Fruit fly (Drosophila melanogaster) whole organism, embryonic: ENCODE data around the gene Tcs6.

Experiments used
- ATbp ChIP-seq: fragments of 200-800 bp; sonication (Bioruptor generic); optimal IDR thresholded peaks from 2 replicates; lab custom pipeline; 2017; ENCODE audit warnings: missing biosample characterization, mild to moderate bottlenecking, missing genetic modification characterization, missing genetic modification reagents
- Abd-B ChIP-seq: fragments of 200-800 bp; sonication (Bioruptor generic); optimal IDR thresholded peaks from 2 replicates; lab custom pipeline; 2018; ENCODE audit warnings: missing biosample characterization, mild to moderate bottlenecking, missing genetic modification characterization, moderate library complexity
- CG10209 ChIP-seq: fragments of 200-800 bp; sonication (Bioruptor generic); optimal IDR thresholded peaks from 3 replicates; lab custom pipeline; 2017; ENCODE audit warnings: missing biosample characterization, mild to moderate bottlenecking, missing genetic modification characterization, missing genetic modification reagents
- CG11456 ChIP-seq: fragments of 200-800 bp; sonication (Bioruptor generic); IDR thresholded peaks from 3 replicates; pipeline ENCODE4 v1.3.6; 2022; ENCODE audit warnings: missing biosample characterization, missing genetic modification characterization
- CG12299 ChIP-seq: fragments of 200-800 bp; sonication (Bioruptor generic); optimal IDR thresholded peaks from 2 replicates; lab custom pipeline; 2018; ENCODE audit warnings: missing biosample characterization, mild to moderate bottlenecking, missing genetic modification characterization
- CG13894 ChIP-seq: fragments of 200-800 bp; sonication (Bioruptor generic); optimal IDR thresholded peaks from 3 replicates; lab custom pipeline; 2018; ENCODE audit warnings: missing biosample characterization, mild to moderate bottlenecking, missing genetic modification characterization, moderate library complexity
- CG16815 ChIP-seq: fragments of 200-800 bp; sonication (Bioruptor generic); optimal IDR thresholded peaks from 3 replicates; lab custom pipeline; 2017; ENCODE audit warnings: missing biosample characterization, mild to moderate bottlenecking, missing genetic modification characterization
- CG17802 ChIP-seq: fragments of 200-800 bp; sonication (Bioruptor generic); optimal IDR thresholded peaks from 2 replicates; lab custom pipeline; 2018; ENCODE audit warnings: missing biosample characterization, mild to moderate bottlenecking, missing genetic modification characterization, moderate library complexity
- CG17829 ChIP-seq: fragments of 200-800 bp; optimal IDR thresholded peaks from 2 replicates; lab custom pipeline; 2019; ENCODE audit warnings: missing biosample characterization, mild to moderate bottlenecking, missing genetic modification characterization, moderate library complexity
- CG18476 ChIP-seq: fragments of 200-800 bp; sonication (Bioruptor generic); optimal IDR thresholded peaks from 2 replicates; lab custom pipeline; 2016; ENCODE audit warnings: missing biosample characterization, mild to moderate bottlenecking, missing genetic modification characterization
- CG31365 ChIP-seq: fragments of 200-800 bp; sonication (Bioruptor generic); optimal IDR thresholded peaks from 2 replicates; lab custom pipeline; 2018; ENCODE audit warnings: missing biosample characterization, mild to moderate bottlenecking, missing genetic modification characterization
- CG4328 ChIP-seq: fragments of 200-800 bp; sonication (Bioruptor generic); optimal IDR thresholded peaks from 3 replicates; lab custom pipeline; 2017; ENCODE audit warnings: missing biosample characterization, missing genetic modification reagents, missing genetic modification characterization
- CG6175 ChIP-seq: fragments of 200-800 bp; sonication (Bioruptor generic); IDR thresholded peaks from 3 replicates; pipeline ENCODE4 v1.3.6; 2022; ENCODE audit warnings: missing biosample characterization, missing genetic modification characterization
- CG7271 ChIP-seq: fragments of 200-800 bp; sonication (Bioruptor generic); optimal IDR thresholded peaks from 2 replicates; lab custom pipeline; 2018; ENCODE audit warnings: missing biosample characterization, mild to moderate bottlenecking, missing genetic modification characterization, moderate library complexity
- CG8290 ChIP-seq, 3 experiments: fragments of 200-800 bp; sonication (Bioruptor generic); optimal IDR thresholded peaks; 2 replicates each; lab custom pipeline; 2016 to 2019; ENCODE audit warnings: missing biosample characterization in 3 of 3, missing genetic modification characterization in 3 of 3, mild to moderate bottlenecking in 2 of 3, moderate library complexity in 1 of 3
- CG8478 ChIP-seq: fragments of >200 bp; optimal IDR thresholded peaks from 2 replicates; lab custom pipeline; 2018
- CG9797 ChIP-seq: fragments of 200-800 bp; sonication (Bioruptor generic); optimal IDR thresholded peaks from 3 replicates; lab custom pipeline; 2018; ENCODE audit warnings: missing biosample characterization, mild to moderate bottlenecking, missing genetic modification characterization
- CrebB ChIP-seq: fragments of 200-800 bp; sonication (Bioruptor generic); optimal IDR thresholded peaks from 3 replicates; lab custom pipeline; 2018; ENCODE audit warnings: missing biosample characterization, mild to moderate bottlenecking, missing genetic modification characterization
- E2f1 ChIP-seq: fragments of 200-800 bp; sonication (Bioruptor generic); IDR thresholded peaks from 2 replicates; pipeline ENCODE4 v1.3.6; 2022; ENCODE audit warnings: missing biosample characterization, missing genetic modification characterization
- Fer3 ChIP-seq: fragments of 200-800 bp; sonication (Bioruptor generic); optimal IDR thresholded peaks from 2 replicates; lab custom pipeline; 2018; ENCODE audit warnings: missing biosample characterization, mild to moderate bottlenecking, missing genetic modification characterization, moderate library complexity
- H15 ChIP-seq: fragments of 200-800 bp; sonication (Bioruptor generic); IDR thresholded peaks from 3 replicates; pipeline ENCODE4 v1.3.6; 2022; ENCODE audit warnings: missing biosample characterization, missing genetic modification characterization
- HLH54F ChIP-seq: fragments of 200-800 bp; sonication (Bioruptor generic); optimal IDR thresholded peaks from 3 replicates; lab custom pipeline; 2016; ENCODE audit warnings: missing biosample characterization, missing genetic modification characterization
- NC2β ChIP-seq: fragments of 200-800 bp; sonication (Bioruptor generic); optimal IDR thresholded peaks from 2 replicates; lab custom pipeline; 2016; ENCODE audit warnings: missing biosample characterization, missing genetic modification characterization
- Oli ChIP-seq: fragments of 200-800 bp; sonication (Bioruptor generic); optimal IDR thresholded peaks from 2 replicates; lab custom pipeline; 2018; ENCODE audit warnings: missing biosample characterization, mild to moderate bottlenecking, missing genetic modification characterization, moderate library complexity
- Side ChIP-seq: fragments of 200-800 bp; sonication (Bioruptor generic); optimal IDR thresholded peaks from 2 replicates; lab custom pipeline; 2016; ENCODE audit warnings: missing biosample characterization, missing genetic modification characterization
- Ssrp ChIP-seq: fragments of 200-800 bp; sonication (Bioruptor generic); optimal IDR thresholded peaks from 2 replicates; lab custom pipeline; 2018; ENCODE audit warnings: missing biosample characterization, mild to moderate bottlenecking, missing genetic modification characterization, moderate library complexity
- Stat92E ChIP-seq, 3 experiments: fragments of >200 bp in 2 of 3; fragments of 200-800 bp in 1 of 3; sonication (Bioruptor generic) in 1 of 3; optimal IDR thresholded peaks; 2 replicates each; lab custom pipeline; 2017 to 2019; ENCODE audit warnings: missing biosample characterization in 3 of 3, missing genetic modification characterization in 3 of 3, mild to moderate bottlenecking in 1 of 3, moderate library complexity in 1 of 3
- bbx ChIP-seq: fragments of 200-800 bp; sonication (Bioruptor generic); IDR thresholded peaks from 2 replicates; pipeline ENCODE4 v1.3.6; 2022; ENCODE audit warnings: missing biosample characterization, missing genetic modification characterization; ENCODE audit not compliant: partially characterized antibody
- btn ChIP-seq: fragments of 200-800 bp; sonication (Bioruptor generic); optimal IDR thresholded peaks from 2 replicates; lab custom pipeline; 2016; ENCODE audit warnings: missing biosample characterization, missing genetic modification characterization
- cato ChIP-seq: fragments of 200-800 bp; sonication (Bioruptor generic); optimal IDR thresholded peaks from 2 replicates; lab custom pipeline; 2016; ENCODE audit warnings: missing biosample characterization, missing genetic modification characterization, borderline replicate concordance
- ewg ChIP-seq: fragments of 200-800 bp; sonication (Bioruptor generic); optimal IDR thresholded peaks from 3 replicates; lab custom pipeline; 2017; ENCODE audit warnings: mild to moderate bottlenecking, missing biosample characterization, missing genetic modification reagents, missing genetic modification characterization
- h ChIP-seq: fragments of >200 bp; optimal IDR thresholded peaks from 2 replicates; lab custom pipeline; 2017
- hbn ChIP-seq: fragments of 200-800 bp; sonication (Bioruptor generic); IDR thresholded peaks from 2 replicates; pipeline ENCODE4 v1.3.6; 2022; ENCODE audit warnings: missing biosample characterization, missing genetic modification characterization; ENCODE audit not compliant: partially characterized antibody
- knrl ChIP-seq: fragments of 200-800 bp; sonication (Bioruptor generic); IDR thresholded peaks from 3 replicates; pipeline ENCODE4 v1.3.6; 2022; ENCODE audit warnings: missing biosample characterization, missing genetic modification characterization; ENCODE audit not compliant: partially characterized antibody
- lola ChIP-seq, 3 experiments: fragments of >200 bp in 2 of 3; fragments of 200-800 bp in 1 of 3; sonication (Bioruptor generic) in 1 of 3; optimal IDR thresholded peaks; 2 replicates each; lab custom pipeline; 2017 to 2019; ENCODE audit warnings: missing biosample characterization in 3 of 3, missing genetic modification characterization in 3 of 3, mild to moderate bottlenecking in 1 of 3, moderate library complexity in 1 of 3
- lov ChIP-seq, 2 experiments: fragments of 200-800 bp in 1 of 2; fragments of >200 bp in 1 of 2; sonication (Bioruptor generic) in 1 of 2; IDR thresholded peaks in 1 of 2; optimal IDR thresholded peaks in 1 of 2; 2 replicates in 1 of 2; 3 replicates in 1 of 2; pipeline versions ENCODE4 v1.3.6 to Lab custom; 2017 to 2022; ENCODE audit warnings: missing biosample characterization in 1 of 2, missing genetic modification characterization in 1 of 2
- nmo ChIP-seq: fragments of 200-800 bp; sonication (Bioruptor generic); optimal IDR thresholded peaks from 2 replicates; lab custom pipeline; 2018; ENCODE audit warnings: missing biosample characterization, mild to moderate bottlenecking, missing genetic modification characterization, moderate library complexity
- org-1 ChIP-seq: fragments of 200-800 bp; sonication (Bioruptor generic); optimal IDR thresholded peaks from 2 replicates; lab custom pipeline; 2017; ENCODE audit warnings: missing biosample characterization, missing genetic modification characterization
- sc ChIP-seq, 3 experiments: fragments of >200 bp in 2 of 3; fragments of 200-800 bp in 1 of 3; sonication (Bioruptor generic) in 1 of 3; optimal IDR thresholded peaks; 2 replicates in 2 of 3; 3 replicates in 1 of 3; lab custom pipeline; 2017; ENCODE audit warnings: mild to moderate bottlenecking in 1 of 3, missing biosample characterization in 1 of 3, missing genetic modification characterization in 1 of 3, missing genetic modification reagents in 1 of 3
- sens-2 ChIP-seq: fragments of 200-800 bp; sonication (Bioruptor generic); IDR thresholded peaks from 2 replicates; pipeline ENCODE4 v1.3.6; 2022; ENCODE audit warnings: missing biosample characterization, missing genetic modification characterization
- sisA ChIP-seq: fragments of 200-800 bp; sonication (Bioruptor generic); IDR thresholded peaks from 2 replicates; pipeline ENCODE4 v1.3.6; 2022; ENCODE audit warnings: missing biosample characterization, missing genetic modification characterization
- sob ChIP-seq: fragments of 200-800 bp; sonication (Bioruptor generic); IDR thresholded peaks from 2 replicates; pipeline ENCODE4 v1.3.6; 2022; ENCODE audit warnings: missing biosample characterization, missing genetic modification characterization
- ttk ChIP-seq: fragments of 200-800 bp; sonication (Bioruptor generic); IDR thresholded peaks from 2 replicates; pipeline ENCODE4 v2.1.2; 2022; ENCODE audit warnings: missing biosample characterization, missing genetic modification characterization
- unpg ChIP-seq: fragments of 200-800 bp; sonication (Bioruptor generic); optimal IDR thresholded peaks from 3 replicates; lab custom pipeline; 2018; ENCODE audit warnings: missing biosample characterization, mild to moderate bottlenecking, missing genetic modification characterization, moderate library complexity
- usp ChIP-seq: fragments of >200 bp; optimal IDR thresholded peaks from 2 replicates; lab custom pipeline; 2017; ENCODE audit warnings: missing biosample characterization, missing genetic modification characterization
- zfh2 ChIP-seq: fragments of 200-800 bp; sonication (Bioruptor generic); optimal IDR thresholded peaks from 2 replicates; lab custom pipeline; 2016; ENCODE audit warnings: missing biosample characterization, missing genetic modification characterization

Tcs6 gene

DNA sequence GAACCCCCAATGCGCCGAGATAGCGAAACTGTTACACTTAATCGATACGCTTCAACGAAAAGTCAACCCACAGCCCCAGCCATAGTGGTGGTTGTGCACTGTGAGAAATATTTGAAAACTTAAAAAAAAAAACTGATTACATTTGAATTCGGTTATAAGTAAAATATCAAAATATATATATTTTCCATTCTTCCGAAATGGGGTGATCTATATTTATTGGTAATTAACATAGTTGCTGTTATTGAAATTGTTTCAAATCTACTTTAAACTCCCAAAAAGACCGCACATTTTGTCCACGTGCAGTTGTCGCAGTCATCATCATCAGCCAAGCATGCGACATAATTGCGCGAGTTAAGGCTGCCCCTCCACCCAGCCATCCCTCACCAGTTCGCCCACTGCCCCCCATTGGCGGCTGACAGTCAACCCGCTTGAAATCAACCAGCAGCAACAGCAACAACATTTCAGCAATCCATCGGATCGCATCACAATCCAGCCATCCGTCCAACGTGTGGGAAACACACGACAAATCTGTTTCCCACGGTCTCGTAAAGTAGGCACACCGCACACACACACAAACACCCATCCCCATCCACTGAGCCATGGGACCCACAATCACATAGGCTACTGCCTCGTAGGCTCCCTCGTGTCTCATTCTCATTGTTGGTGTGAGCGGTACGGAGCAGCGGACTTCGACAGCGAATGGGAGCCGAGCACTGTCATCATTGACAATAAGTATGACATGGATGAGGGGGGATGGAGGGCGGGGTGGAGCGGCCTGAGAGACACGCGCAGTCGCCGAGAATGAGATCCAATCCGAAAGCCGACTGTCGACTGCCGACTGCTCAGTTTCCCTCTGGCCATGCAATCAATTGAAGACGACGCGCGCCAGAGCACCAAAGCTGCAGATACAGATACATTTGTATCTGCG, 37.5 kb downstream of the Tcs6 start (continued):
- TF ChIP-seq CG10209 (GFP tag; lab: Kevin White, UChicago): peak; percentile 69
- no peak for TF ChIP-seq CG4328 (GFP tag; lab: Kevin White, UChicago)
- peak; percentile 65 for TF ChIP-seq sisA (GFP tag; lab: Robert Waterston, UW)
- TF ChIP-seq ttk (GFP tag; lab: Robert Waterston, UW): peak; percentile 54; the same call in 1 of the 2 replicates
- no peak for TF ChIP-seq CG11456
- TF ChIP-seq CG12299 (tag; lab: Kevin White, UChicago): no peak
- TF ChIP-seq Abd-B: peak; percentile 22
- TF ChIP-seq h: peak; percentile 56
- TF ChIP-seq nmo (GFP tag; lab: Kevin White, UChicago): peak; percentile 66
- peak; percentile 60 for TF ChIP-seq org-1 (GFP tag; lab: Kevin White, UChicago)
- TF ChIP-seq unpg (GFP tag; lab: Kevin White, UChicago): peak; percentile 84
- peak; percentile 82 for TF ChIP-seq CG8478 (lab: Kevin White, UChicago)
- TF ChIP-seq Stat92E (GFP tag; optimal IDR thresholded peaks at IDR 0.05; lab: Kevin White, UChicago): no peak
- TF ChIP-seq sc (optimal IDR thresholded peaks at IDR 0.05; lab: Kevin White, UChicago): no peak
- peak; percentile 65 for TF ChIP-seq sc (GFP tag; optimal IDR thresholded peaks at IDR 0.05; lab: Kevin White, UChicago)
- peak; percentile 10 for TF ChIP-seq CG18476 (GFP tag; lab: Kevin White, UChicago)
- TF ChIP-seq CG17802 (tag; lab: Kevin White, UChicago): peak; percentile 37
- TF ChIP-seq ATbp: peak; percentile 72
- no peak for TF ChIP-seq CG7271
- peak; percentile 62 for TF ChIP-seq E2f1 (GFP tag; lab: Robert Waterston, UW)
- TF ChIP-seq CG31365 (tag; lab: Kevin White, UChicago): no peak
- TF ChIP-seq zfh2 (GFP tag; lab: Kevin White, UChicago): no peak
- no peak for TF ChIP-seq lov (optimal IDR thresholded peaks at IDR 0.05; lab: Kevin White, UChicago)
- 0 out of 3 replicates have a peak, but pooled peaks have one; percentile 30 for TF ChIP-seq lov (GFP tag; IDR thresholded peaks at IDR 0.05; lab: Robert Waterston, UW)
- no peak for TF ChIP-seq Side (GFP tag; lab: Kevin White, UChicago)
- peak; percentile 45 for TF ChIP-seq ewg (GFP tag; lab: Kevin White, UChicago)
- no peak for TF ChIP-seq CG6175 (GFP tag; lab: Robert Waterston, UW)
- TF ChIP-seq HLH54F (GFP tag; lab: Kevin White, UChicago): no peak
- TF ChIP-seq Fer3 (tag; lab: Kevin White, UChicago): peak; percentile 47
- TF ChIP-seq sob (GFP tag; lab: Robert Waterston, UW): peak; percentile 57
- no peak for TF ChIP-seq hbn
- TF ChIP-seq bbx (GFP tag; lab: Robert Waterston, UW): 0 out of 2 replicates have a peak, but pooled peaks have one; percentile 51
- peak in 1 of 3 experiments; percentile 70 for TF ChIP-seq lola (GFP tag; optimal IDR thresholded peaks at IDR 0.05; lab: Kevin White, UChicago)
- peak; percentile 58 for TF ChIP-seq CG17829
- TF ChIP-seq NC2β (GFP tag; lab: Kevin White, UChicago): no peak
- peak; percentile 16 for TF ChIP-seq CG13894 (tag; lab: Kevin White, UChicago)
- no peak for TF ChIP-seq CrebB (tag; lab: Kevin White, UChicago)
- TF ChIP-seq sens-2: 0 out of 2 replicates have a peak, but pooled peaks have one; percentile 35
- no peak for TF ChIP-seq btn (GFP tag; lab: Kevin White, UChicago)
- TF ChIP-seq CG16815 (GFP tag; lab: Kevin White, UChicago): peak; percentile 49
- no peak for TF ChIP-seq CG9797 (GFP tag; lab: Kevin White, UChicago)
- TF ChIP-seq cato (GFP tag; lab: Kevin White, UChicago): peak; percentile 14
- no peak; the same call in 2 of the 3 replicates for TF ChIP-seq H15 (GFP tag; lab: Robert Waterston, UW)
- no peak for TF ChIP-seq knrl (GFP tag; lab: Robert Waterston, UW)
- no peak for TF ChIP-seq usp (GFP tag; lab: Kevin White, UChicago)
- no peak for TF ChIP-seq CG8290 (GFP tag; optimal IDR thresholded peaks at IDR 0.05; lab: Kevin White, UChicago)
- TF ChIP-seq CG8290 (tag; optimal IDR thresholded peaks at IDR 0.05; lab: Kevin White, UChicago): peak in 1 of 2 experiments; percentile 72
- TF ChIP-seq Oli: peak; percentile 80
- TF ChIP-seq Ssrp (tag; lab: Kevin White, UChicago): peak; percentile 76
